Fruit fly (Drosophila melanogaster): ENCODE measurements around the gene chm.

Gene chm

dm6 chr2L:7424282-7424905 lies 12.2 kb downstream of the chm start:
- TF ChIP-seq h (optimal IDR thresholded peaks at IDR 0.05) = no peak
- TF ChIP-seq ttk (optimal IDR thresholded peaks at IDR 0.05) = no peak
- no peak for TF ChIP-seq insv (optimal IDR thresholded peaks at IDR 0.05)
- TF ChIP-seq Sin3A (optimal IDR thresholded peaks at IDR 0.05) = no peak
- no peak for TF ChIP-seq Myc (optimal IDR thresholded peaks at IDR 0.05)
- no peak for TF ChIP-seq psq (optimal IDR thresholded peaks at IDR 0.05)

dm6 chr2L:7424907-7425689 lies 12.9 kb downstream of the chm start:
- TF ChIP-seq Sin3A (optimal IDR thresholded peaks at IDR 0.05) = no peak
- TF ChIP-seq h (optimal IDR thresholded peaks at IDR 0.05) = no peak
- no peak for TF ChIP-seq insv (optimal IDR thresholded peaks at IDR 0.05)
- no peak for TF ChIP-seq psq (optimal IDR thresholded peaks at IDR 0.05)
- TF ChIP-seq Myc (optimal IDR thresholded peaks at IDR 0.05) = no peak
- no peak for TF ChIP-seq ttk (optimal IDR thresholded peaks at IDR 0.05)

dm6 chr2L:7425690-7426056 lies 13.5 kb downstream of the chm start:
- TF ChIP-seq psq (optimal IDR thresholded peaks at IDR 0.05) (no peak), Sin3A (optimal IDR thresholded peaks at IDR 0.05) (no peak), h (optimal IDR thresholded peaks at IDR 0.05) (no peak), ttk (optimal IDR thresholded peaks at IDR 0.05) (no peak), insv (optimal IDR thresholded peaks at IDR 0.05) (no peak), Myc (optimal IDR thresholded peaks at IDR 0.05) (no peak)

- TF ChIP-seq h (optimal IDR thresholded peaks at IDR 0.05) (no peak), Myc (optimal IDR thresholded peaks at IDR 0.05) (no peak), Sin3A (optimal IDR thresholded peaks at IDR 0.05) (no peak), psq (optimal IDR thresholded peaks at IDR 0.05) (no peak)
Measured at dm6 chr2L:7426326-7427066, 14.3 kb downstream of the chm start, which contains the start of gene muc. TSS of gene muc (plus strand) at chr2L:7426866.

- TF ChIP-seq Sin3A (optimal IDR thresholded peaks at IDR 0.05) (no peak), ttk (optimal IDR thresholded peaks at IDR 0.05) (no peak), h (optimal IDR thresholded peaks at IDR 0.05) (no peak), insv (optimal IDR thresholded peaks at IDR 0.05) (no peak), psq (optimal IDR thresholded peaks at IDR 0.05) (no peak), Myc (optimal IDR thresholded peaks at IDR 0.05) (no peak)
Measured at dm6 chr2L:7427067-7427785, 15.0 kb downstream of the chm start.

- TF ChIP-seq Myc (optimal IDR thresholded peaks at IDR 0.05) (no peak), Sin3A (optimal IDR thresholded peaks at IDR 0.05) (no peak), ttk (optimal IDR thresholded peaks at IDR 0.05) (no peak), psq (optimal IDR thresholded peaks at IDR 0.05) (no peak), insv (optimal IDR thresholded peaks at IDR 0.05) (no peak), h (optimal IDR thresholded peaks at IDR 0.05) (no peak)
Measured at dm6 chr2L:7427786-7428137, 15.5 kb downstream of the chm start.

dm6 chr2L:7430313-7430712 lies 18.1 kb downstream of the chm start:
- no peak for TF ChIP-seq Myc (optimal IDR thresholded peaks at IDR 0.05)
- no peak for TF ChIP-seq Sin3A (optimal IDR thresholded peaks at IDR 0.05)
- TF ChIP-seq psq (optimal IDR thresholded peaks at IDR 0.05) = no peak
- TF ChIP-seq insv (optimal IDR thresholded peaks at IDR 0.05) = no peak
- no peak for TF ChIP-seq h (optimal IDR thresholded peaks at IDR 0.05)
- no peak for TF ChIP-seq ttk (optimal IDR thresholded peaks at IDR 0.05)

dm6 chr2L:7431861-7432601 lies 19.8 kb downstream of the chm start:
- TF ChIP-seq psq (optimal IDR thresholded peaks at IDR 0.05) (no peak), ttk (optimal IDR thresholded peaks at IDR 0.05) (no peak), Myc (optimal IDR thresholded peaks at IDR 0.05) (no peak), insv (optimal IDR thresholded peaks at IDR 0.05) (no peak), Sin3A (optimal IDR thresholded peaks at IDR 0.05) (no peak), h (optimal IDR thresholded peaks at IDR 0.05) (no peak)

dm6 chr2L:7433337-7433956 lies 21.2 kb downstream of the chm start, which contains the start of gene CG5958:
TSS of gene CG5958 (minus strand) at chr2L:7433516.
- TF ChIP-seq Myc (optimal IDR thresholded peaks at IDR 0.05) (no peak), Sin3A (optimal IDR thresholded peaks at IDR 0.05) (no peak), ttk (optimal IDR thresholded peaks at IDR 0.05) (no peak), h (optimal IDR thresholded peaks at IDR 0.05) (no peak), psq (optimal IDR thresholded peaks at IDR 0.05) (no peak), insv (optimal IDR thresholded peaks at IDR 0.05) (no peak)

- TF ChIP-seq insv (optimal IDR thresholded peaks at IDR 0.05) = no peak
- TF ChIP-seq Myc (optimal IDR thresholded peaks at IDR 0.05) = no peak
- TF ChIP-seq h (optimal IDR thresholded peaks at IDR 0.05) = no peak
- TF ChIP-seq Sin3A (optimal IDR thresholded peaks at IDR 0.05) = no peak
- TF ChIP-seq psq (optimal IDR thresholded peaks at IDR 0.05) = no peak
- TF ChIP-seq ttk (optimal IDR thresholded peaks at IDR 0.05) = no peak
Measured at dm6 chr2L:7433957-7434736, 21.9 kb downstream of the chm start.

Measured in Kc167 (cell line).